Fruit fly (Drosophila melanogaster): ENCODE results near the gene Sr-CIII.

Sr-CIII gene

dm6 chr2L:4132303-4132702 lies 12.2 kb downstream of the Sr-CIII start:
- TF ChIP-seq rn (GFP tag; IDR thresholded peaks at IDR 0.05) (no peak), Pif1A (GFP tag; optimal IDR thresholded peaks at IDR 0.05) (no peak), CG9948 (tag; optimal IDR thresholded peaks at IDR 0.05) (no peak), CG4496 (GFP tag; IDR thresholded peaks at IDR 0.05) (no peak), gl (tag; optimal IDR thresholded peaks at IDR 0.05) (no peak), CG8301 (tag; optimal IDR thresholded peaks at IDR 0.05) (no peak), Snoo (tag; optimal IDR thresholded peaks at IDR 0.05) (no peak), CG13204 (GFP tag; optimal IDR thresholded peaks at IDR 0.05) (no peak)

- TF ChIP-seq fd96Ca (GFP tag; IDR thresholded peaks at IDR 0.05) (no peak), CG8159 (tag; optimal IDR thresholded peaks at IDR 0.05) (peak; percentile 40)
Observed at dm6 chr2L:4133078-4133477, 12.9 kb downstream of the Sr-CIII start.

dm6 chr2L:4133960-4134359 lies 13.8 kb downstream of the Sr-CIII start:
- TF ChIP-seq gl (tag; optimal IDR thresholded peaks at IDR 0.05) (no peak), CG32121 (GFP tag; IDR thresholded peaks at IDR 0.05) (no peak), CG8301 (tag; optimal IDR thresholded peaks at IDR 0.05) (no peak), CG14655 (GFP tag; optimal IDR thresholded peaks at IDR 0.05) (no peak), fd96Ca (GFP tag; IDR thresholded peaks at IDR 0.05) (no peak), CG8159 (tag; optimal IDR thresholded peaks at IDR 0.05) (peak; percentile 11), rn (GFP tag; IDR thresholded peaks at IDR 0.05) (no peak)

- TF ChIP-seq D1 (tag; optimal IDR thresholded peaks at IDR 0.05), result no peak
- no peak for TF ChIP-seq gl (tag; optimal IDR thresholded peaks at IDR 0.05)
- TF ChIP-seq CG4496 (GFP tag; IDR thresholded peaks at IDR 0.05), result no peak
- TF ChIP-seq CG8159 (tag; optimal IDR thresholded peaks at IDR 0.05), result no peak
- TF ChIP-seq CG10348 (GFP tag; IDR thresholded peaks at IDR 0.05), result no peak
Observed at dm6 chr2L:4146317-4146716, 26.2 kb downstream of the Sr-CIII start.

dm6 chr2L:4148979-4149378 lies 28.8 kb downstream of the Sr-CIII start, which contains the start of gene CG2955:
Gene CG2955, plus strand, starts transcription at chr2L:4149279.
- no peak for TF ChIP-seq EcR (GFP tag; optimal IDR thresholded peaks at IDR 0.05)
- no peak for TF ChIP-seq CG34367 (tag; optimal IDR thresholded peaks at IDR 0.05)
- no peak for TF ChIP-seq rn (GFP tag; IDR thresholded peaks at IDR 0.05)

dm6 chr2L:4166034-4166433 lies 45.9 kb downstream of the Sr-CIII start, which contains the start of gene Or24a:
Gene Or24a, minus strand, starts transcription at chr2L:4166134.
- no peak for TF ChIP-seq CG13204 (GFP tag; optimal IDR thresholded peaks at IDR 0.05)
- TF ChIP-seq Ets98B (GFP tag; IDR thresholded peaks at IDR 0.05), result no peak
- TF ChIP-seq CG8159 (tag; optimal IDR thresholded peaks at IDR 0.05), result no peak
- no peak for TF ChIP-seq CG4496 (GFP tag; IDR thresholded peaks at IDR 0.05)
- no peak for TF ChIP-seq EcR (GFP tag; optimal IDR thresholded peaks at IDR 0.05)
- TF ChIP-seq CG9948 (tag; optimal IDR thresholded peaks at IDR 0.05), result no peak
- TF ChIP-seq CG14655 (GFP tag; optimal IDR thresholded peaks at IDR 0.05), result no peak
- no peak for TF ChIP-seq CG34367 (tag; optimal IDR thresholded peaks at IDR 0.05)
- no peak for TF ChIP-seq fd96Ca (GFP tag; IDR thresholded peaks at IDR 0.05)

All from whole organism, pupa.